Worm (Caenorhabditis elegans) whole organism, L2 larva: ENCODE results near the gene C05A9.2.
A peak's percentile ranks its signal among the peaks of the same experiment; 100 is the strongest.

ENCODE experiments used
- F13H6.1 ChIP-seq: sonication (generic microtip); optimal IDR thresholded peaks from 2 replicates; lab custom pipeline; 2016; ENCODE audit warnings: missing genetic modification characterization, missing compliant biosample characterization
- Y55F3AM.14 ChIP-seq: fragments of 200-800 bp; sonication (Bioruptor generic); optimal IDR thresholded peaks from 2 replicates; lab custom pipeline; 2018; ENCODE audit warnings: mild to moderate bottlenecking, missing genetic modification characterization, missing compliant biosample characterization
- ZK546.5 ChIP-seq: sonication (generic microtip); optimal IDR thresholded peaks from 2 replicates; lab custom pipeline; 2017; ENCODE audit warnings: missing biosample characterization, missing genetic modification characterization
- alr-1 ChIP-seq: fragments of 150-350 bp; optimal IDR thresholded peaks from 2 replicates; lab custom pipeline; 2014; ENCODE audit warnings: missing biosample characterization, missing genetic modification characterization
- aly-2 ChIP-seq: fragments of 150-350 bp; optimal IDR thresholded peaks from 2 replicates; lab custom pipeline; 2014; ENCODE audit warnings: missing biosample characterization, missing genetic modification characterization
- ama-1 ChIP-seq: fragments of 150-350 bp; optimal IDR thresholded peaks from 2 replicates; lab custom pipeline; 2018; ENCODE audit warnings: inconsistent platforms
- blmp-1 ChIP-seq: sonication (generic microtip); optimal IDR thresholded peaks from 2 replicates; lab custom pipeline; 2017; ENCODE audit warnings: missing genetic modification characterization, mild to moderate bottlenecking, missing compliant biosample characterization, antibody characterized with exemption, moderate library complexity; ENCODE audit not compliant: insufficient read depth
- ceh-16 ChIP-seq: fragments of 150-350 bp; optimal IDR thresholded peaks from 2 replicates; lab custom pipeline; 2014; ENCODE audit warnings: missing biosample characterization, missing genetic modification characterization
- ceh-82 ChIP-seq: fragments of 150-350 bp; optimal IDR thresholded peaks from 2 replicates; lab custom pipeline; 2014; ENCODE audit warnings: missing biosample characterization, missing genetic modification characterization
- crh-2 ChIP-seq: sonication (generic microtip); optimal IDR thresholded peaks from 2 replicates; lab custom pipeline; 2017; ENCODE audit warnings: missing biosample characterization, missing genetic modification characterization
- dmd-4 ChIP-seq: sonication (generic microtip); optimal IDR thresholded peaks from 2 replicates; lab custom pipeline; 2017; ENCODE audit warnings: missing biosample characterization, missing genetic modification characterization
- egl-27 ChIP-seq: sonication (generic microtip); optimal IDR thresholded peaks from 3 replicates; lab custom pipeline; 2017; ENCODE audit warnings: missing biosample characterization, missing genetic modification reagents, missing genetic modification characterization
- elt-1 ChIP-seq: fragments of 150-350 bp; optimal IDR thresholded peaks from 2 replicates; lab custom pipeline; 2014; ENCODE audit warnings: missing biosample characterization, missing genetic modification characterization
- elt-3 ChIP-seq: sonication (generic microtip); optimal IDR thresholded peaks from 2 replicates; lab custom pipeline; 2017; ENCODE audit warnings: missing biosample characterization, missing genetic modification characterization
- fos-1 ChIP-seq: fragments of 150-350 bp; optimal IDR thresholded peaks from 2 replicates; lab custom pipeline; 2014; ENCODE audit warnings: missing biosample characterization, missing genetic modification characterization
- lin-13 ChIP-seq: fragments of 150-350 bp; optimal IDR thresholded peaks from 2 replicates; lab custom pipeline; 2014; ENCODE audit warnings: missing biosample characterization, missing genetic modification reagents, missing genetic modification characterization
- lsy-2 ChIP-seq, 2 experiments: fragments of 150-350 bp in 1 of 2; sonication (generic microtip) in 1 of 2; optimal IDR thresholded peaks; 2 replicates each; lab custom pipeline; 2014 to 2017; ENCODE audit warnings: missing biosample characterization in 2 of 2, missing genetic modification characterization in 2 of 2
- mab-5 ChIP-seq: fragments of 150-350 bp; optimal IDR thresholded peaks from 2 replicates; lab custom pipeline; 2014; ENCODE audit warnings: missing biosample characterization, missing genetic modification characterization
- mbf-1 ChIP-seq: sonication (generic microtip); optimal IDR thresholded peaks from 2 replicates; lab custom pipeline; 2017; ENCODE audit warnings: missing biosample characterization, missing genetic modification characterization
- mdl-1 ChIP-seq, 2 experiments: fragments of 150-350 bp in 1 of 2; sonication (generic microtip) in 1 of 2; optimal IDR thresholded peaks; 2 replicates each; lab custom pipeline; 2017; ENCODE audit warnings: missing biosample characterization in 2 of 2, missing genetic modification characterization in 2 of 2
- nhr-10 ChIP-seq: sonication (generic microtip); optimal IDR thresholded peaks from 2 replicates; lab custom pipeline; 2017; ENCODE audit warnings: missing biosample characterization, missing genetic modification characterization
- nhr-11 ChIP-seq: fragments of 150-350 bp; optimal IDR thresholded peaks from 2 replicates; lab custom pipeline; 2014; ENCODE audit warnings: missing biosample characterization, missing genetic modification characterization
- nhr-12 ChIP-seq: fragments of 150-350 bp; optimal IDR thresholded peaks from 2 replicates; lab custom pipeline; 2014; ENCODE audit warnings: missing biosample characterization, missing genetic modification characterization
- nhr-129 ChIP-seq: fragments of 150-350 bp; optimal IDR thresholded peaks from 2 replicates; lab custom pipeline; 2014; ENCODE audit warnings: missing biosample characterization, missing genetic modification characterization
- nhr-21 ChIP-seq: fragments of 150-350 bp; optimal IDR thresholded peaks from 2 replicates; lab custom pipeline; 2014; ENCODE audit warnings: missing biosample characterization, missing genetic modification characterization
- nhr-23 ChIP-seq: fragments of 150-350 bp; optimal IDR thresholded peaks from 2 replicates; lab custom pipeline; 2014; ENCODE audit warnings: missing biosample characterization, missing genetic modification reagents, missing genetic modification characterization
- nhr-237 ChIP-seq: fragments of 150-350 bp; optimal IDR thresholded peaks from 2 replicates; lab custom pipeline; 2014; ENCODE audit warnings: missing biosample characterization, missing genetic modification characterization
- nhr-25 ChIP-seq: fragments of 150-350 bp; sonication (generic microtip); optimal IDR thresholded peaks from 3 replicates; lab custom pipeline; 2014; ENCODE audit warnings: missing biosample characterization, missing genetic modification characterization
- nhr-6 ChIP-seq: fragments of 150-350 bp; optimal IDR thresholded peaks from 2 replicates; lab custom pipeline; 2014; ENCODE audit warnings: missing biosample characterization, missing genetic modification characterization
- nhr-77 ChIP-seq: fragments of 150-350 bp; optimal IDR thresholded peaks from 2 replicates; lab custom pipeline; 2014; ENCODE audit warnings: missing biosample characterization, missing genetic modification characterization
- peb-1 ChIP-seq: fragments of 150-350 bp; optimal IDR thresholded peaks from 2 replicates; lab custom pipeline; 2014; ENCODE audit warnings: missing biosample characterization, missing genetic modification characterization
- skn-1 ChIP-seq: sonication (generic microtip); optimal IDR thresholded peaks from 2 replicates; lab custom pipeline; 2017; ENCODE audit warnings: missing biosample characterization, missing genetic modification characterization
- sma-9 ChIP-seq, 2 experiments: fragments of 150-350 bp in 1 of 2; sonication (generic microtip) in 1 of 2; optimal IDR thresholded peaks; 2 replicates each; lab custom pipeline; 2014 to 2016; ENCODE audit warnings: missing genetic modification characterization in 2 of 2, mild to moderate bottlenecking in 1 of 2, missing biosample characterization in 1 of 2, missing compliant biosample characterization in 1 of 2, missing genetic modification reagents in 1 of 2, moderate library complexity in 1 of 2
- snpc-4 ChIP-seq: fragments of 150-350 bp; optimal IDR thresholded peaks from 2 replicates; lab custom pipeline; 2014; ENCODE audit warnings: missing biosample characterization, missing genetic modification characterization
- unc-39 ChIP-seq: fragments of 150-350 bp; optimal IDR thresholded peaks from 2 replicates; lab custom pipeline; 2014; ENCODE audit warnings: missing biosample characterization, missing genetic modification characterization
- unc-62 ChIP-seq: fragments of 150-350 bp; optimal IDR thresholded peaks from 2 replicates; lab custom pipeline; 2014; ENCODE audit warnings: missing biosample characterization, missing genetic modification reagents, missing genetic modification characterization
- zag-1 ChIP-seq: fragments of 150-350 bp; optimal IDR thresholded peaks from 2 replicates; lab custom pipeline; 2014; ENCODE audit warnings: missing biosample characterization, missing genetic modification characterization
- ztf-1 ChIP-seq: fragments of 200-800 bp; sonication (Bioruptor generic); conservative IDR thresholded peaks from 2 replicates; pipeline ENCODE4 v1.3.6; 2022; ENCODE audit warnings: missing genetic modification characterization, missing compliant biosample characterization
- ztf-11 ChIP-seq: sonication (generic microtip); optimal IDR thresholded peaks from 2 replicates; lab custom pipeline; 2017; ENCODE audit warnings: missing biosample characterization, missing genetic modification characterization
- ztf-4 ChIP-seq: fragments of 150-350 bp; optimal IDR thresholded peaks from 2 replicates; lab custom pipeline; 2014; ENCODE audit warnings: missing biosample characterization, missing genetic modification characterization

C05A9.2 gene

DNA sequence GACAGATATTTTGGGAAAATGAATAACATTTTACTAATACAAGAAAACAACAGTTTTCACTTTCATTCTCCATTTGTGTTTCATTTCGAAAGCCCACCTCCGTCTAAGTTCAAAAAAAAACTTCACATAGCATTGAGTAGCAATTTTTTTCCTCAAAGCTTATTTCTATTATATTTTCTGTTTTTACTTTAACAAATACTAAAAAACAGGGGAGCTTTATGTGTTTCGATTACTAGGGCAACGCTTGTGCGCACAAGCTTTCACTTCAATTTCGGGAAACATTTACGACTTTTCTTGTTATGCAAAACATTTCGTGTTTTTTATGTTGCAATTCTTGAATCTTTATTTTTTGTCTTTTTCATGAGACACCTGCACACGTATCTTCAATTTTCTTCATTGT is 41.4 kb upstream of the C05A9.2 start, which contains the start of gene T21E8.5:
Gene T21E8.5 (plus strand): TSS at position 301 of the 400 bp plus-strand sequence.
- no peak for TF ChIP-seq ceh-82 (tag; lab: Kevin White, UChicago)
- TF ChIP-seq ztf-4 (tag; lab: Kevin White, UChicago), result no peak
- no peak for TF ChIP-seq aly-2 (tag; lab: Kevin White, UChicago)
- TF ChIP-seq zag-1 (tag; lab: Kevin White, UChicago), result no peak
- TF ChIP-seq unc-62 (GFP tag; lab: Kevin White, UChicago), result no peak
- TF ChIP-seq nhr-21, result no peak
- no peak for TF ChIP-seq nhr-237 (tag; lab: Kevin White, UChicago)
- TF ChIP-seq alr-1, result no peak
- no peak for TF ChIP-seq ztf-1
- TF ChIP-seq blmp-1 (tag; lab: Kevin White, UChicago), result no peak
- no peak for TF ChIP-seq egl-27 (tag; lab: Kevin White, UChicago)
- no peak for TF ChIP-seq mbf-1

DNA sequence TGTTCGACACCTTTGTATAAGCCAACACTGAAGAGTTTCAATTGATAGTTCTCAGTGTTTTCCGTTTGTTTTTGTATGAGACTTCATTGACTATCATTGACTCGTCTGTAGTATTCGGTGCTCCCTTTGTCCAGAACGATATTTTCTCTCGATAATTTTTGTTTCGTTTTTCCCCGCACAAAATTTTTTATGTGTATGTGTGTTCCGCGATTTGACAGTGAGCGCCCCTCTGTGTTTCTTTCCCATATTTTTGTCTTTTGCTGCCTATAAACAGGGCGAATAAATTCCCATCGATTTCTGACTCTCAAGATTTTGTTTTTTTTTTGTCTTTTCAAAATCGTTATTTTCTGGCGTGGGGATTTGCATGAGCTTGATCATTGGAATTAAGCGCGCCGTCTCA is 38.7 kb upstream of the C05A9.2 start, which contains the start of gene T21E8.7:
Gene T21E8.7 (plus strand): TSS at position 301 of the 400 bp plus-strand sequence.
- no peak for TF ChIP-seq ZK546.5 (tag; lab: Kevin White, UChicago)
- no peak for TF ChIP-seq nhr-6 (tag; lab: Kevin White, UChicago)
- no peak for TF ChIP-seq mbf-1
- TF ChIP-seq alr-1, result no peak
- TF ChIP-seq unc-62 (GFP tag; lab: Kevin White, UChicago), result no peak
- TF ChIP-seq lsy-2 (tag; optimal IDR thresholded peaks at IDR 0.05; lab: Kevin White, UChicago), result no peak
- no peak for TF ChIP-seq F13H6.1 (tag; lab: Kevin White, UChicago)

DNA sequence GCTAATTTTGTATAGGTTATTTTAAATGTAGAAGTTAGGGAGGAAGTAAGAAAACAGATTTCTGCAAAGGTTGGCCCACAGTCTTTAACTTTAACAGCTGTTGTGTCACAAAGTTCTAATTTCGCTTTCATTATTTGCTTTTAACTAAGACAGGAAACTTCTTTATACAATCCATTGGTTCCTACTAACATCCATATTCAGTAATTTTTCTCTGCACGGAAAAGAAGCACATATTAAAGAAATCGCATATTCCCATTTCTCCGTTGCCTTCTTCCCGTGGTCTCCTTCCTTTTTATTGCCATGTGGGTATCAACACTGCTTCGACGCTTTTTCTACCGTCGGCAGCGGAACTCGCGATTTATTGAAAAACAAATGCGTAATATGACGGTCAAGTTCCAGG is 37.5 kb upstream of the C05A9.2 start, which contains the start of gene T21E8.6:
Gene T21E8.6 (plus strand): TSS at position 301 of the 400 bp plus-strand sequence.
- no peak for TF ChIP-seq peb-1 (tag; lab: Kevin White, UChicago)

DNA sequence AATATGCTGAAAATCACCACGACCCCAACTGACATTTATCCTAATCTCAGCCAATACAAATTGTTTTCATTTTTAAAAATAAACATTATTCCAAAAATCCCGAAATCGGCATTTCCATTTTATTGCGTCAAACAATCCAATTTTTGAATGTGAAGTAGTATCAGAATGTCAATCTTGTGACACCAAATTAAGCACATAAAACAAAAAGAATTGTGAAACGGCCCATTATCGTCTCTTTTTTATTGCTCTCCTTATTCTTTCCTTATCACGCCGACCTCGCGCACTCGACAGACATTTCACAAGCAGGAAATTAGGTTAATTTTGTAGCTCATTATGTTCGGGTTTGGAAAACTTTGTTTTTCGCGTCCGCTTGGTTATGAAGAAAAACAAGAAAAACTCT is 36.0 kb upstream of the C05A9.2 start, which contains the start of gene T21E8.4:
Gene T21E8.4 (plus strand): TSS at position 301 of the 400 bp plus-strand sequence.
- no peak for TF ChIP-seq ceh-16 (tag; lab: Kevin White, UChicago)
- no peak for TF ChIP-seq mdl-1 (tag; optimal IDR thresholded peaks at IDR 0.05; lab: Kevin White, UChicago)
- no peak for TF ChIP-seq ama-1 (lab: Kevin White, UChicago)
- no peak for TF ChIP-seq unc-39 (tag; lab: Kevin White, UChicago)
- no peak for TF ChIP-seq sma-9 (GFP tag; optimal IDR thresholded peaks at IDR 0.05; lab: Kevin White, UChicago)
- no peak for TF ChIP-seq sma-9 (tag; optimal IDR thresholded peaks at IDR 0.05; lab: Kevin White, UChicago)
- TF ChIP-seq nhr-129 (tag; lab: Kevin White, UChicago), result no peak
- TF ChIP-seq elt-3 (tag; lab: Kevin White, UChicago), result no peak
- TF ChIP-seq lsy-2 (tag; optimal IDR thresholded peaks at IDR 0.05; lab: Kevin White, UChicago), result no peak
- TF ChIP-seq, all 48 proteins: peak for 0

DNA sequence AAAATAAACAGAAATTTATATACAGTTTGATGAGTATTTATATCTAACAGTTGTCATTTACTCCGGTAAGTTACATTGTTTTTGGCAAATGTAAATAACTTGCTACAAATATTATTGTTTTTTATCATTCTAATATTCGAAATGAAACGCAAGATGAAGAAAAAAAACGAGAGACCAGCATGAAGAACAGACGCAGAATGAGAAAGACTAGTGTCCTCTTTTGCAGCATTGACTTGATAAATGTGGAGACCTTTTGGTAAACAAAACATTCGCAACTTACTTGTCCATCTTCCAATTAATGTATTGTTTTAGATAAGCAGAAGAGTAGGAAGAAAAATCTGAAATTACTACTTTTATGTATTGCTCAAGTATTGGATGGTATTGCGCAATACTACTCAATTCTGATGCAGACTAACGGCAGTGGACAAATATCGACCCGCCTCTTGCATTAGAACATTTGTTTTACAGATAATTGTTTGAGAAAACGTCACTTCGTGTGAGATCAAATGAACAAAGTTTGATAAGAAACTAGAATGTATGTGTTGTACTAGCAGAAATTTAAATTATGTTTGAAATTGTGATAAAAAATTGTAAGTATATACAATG is 32.8 kb upstream of the C05A9.2 start, which contains the start of gene pgp-6:
Gene pgp-6 (minus strand): TSS at position 288 of the 606 bp plus-strand sequence.
- peak; percentile 36 for TF ChIP-seq crh-2
- no peak for TF ChIP-seq nhr-25 (tag; lab: Kevin White, UChicago)
- no peak for TF ChIP-seq nhr-11 (tag; lab: Kevin White, UChicago)
- TF ChIP-seq mdl-1 (tag; optimal IDR thresholded peaks at IDR 0.05; lab: Kevin White, UChicago), result no peak
- no peak for TF ChIP-seq mab-5 (tag; lab: Kevin White, UChicago)
- TF ChIP-seq lin-13 (GFP tag; lab: Kevin White, UChicago), result no peak
- TF ChIP-seq alr-1, result no peak
- TF ChIP-seq fos-1 (tag; lab: Kevin White, UChicago), result peak; percentile 67
- no peak for TF ChIP-seq egl-27 (tag; lab: Kevin White, UChicago)
- TF ChIP-seq Y55F3AM.14, result no peak
- no peak for TF ChIP-seq nhr-77 (tag; lab: Kevin White, UChicago)
- TF ChIP-seq nhr-129 (tag; lab: Kevin White, UChicago), result peak; percentile 21
- TF ChIP-seq skn-1 (tag; lab: Kevin White, UChicago), result no peak
- no peak for TF ChIP-seq nhr-23
- TF ChIP-seq dmd-4 (tag; lab: Kevin White, UChicago), result no peak
- no peak for TF ChIP-seq nhr-10 (tag; lab: Kevin White, UChicago)
- TF ChIP-seq zag-1 (tag; lab: Kevin White, UChicago), result no peak
- TF ChIP-seq ztf-1, result no peak
- TF ChIP-seq snpc-4 (tag; lab: Kevin White, UChicago), result no peak
- TF ChIP-seq ztf-11 (tag; lab: Kevin White, UChicago), result no peak
- no peak for TF ChIP-seq unc-39 (tag; lab: Kevin White, UChicago)
- TF ChIP-seq nhr-237 (tag; lab: Kevin White, UChicago), result no peak
- TF ChIP-seq elt-1, result no peak
- TF ChIP-seq nhr-12 (tag; lab: Kevin White, UChicago), result no peak
- TF ChIP-seq nhr-6 (tag; lab: Kevin White, UChicago), result no peak
